Fruit fly (Drosophila melanogaster) whole organism, prepupa: ENCODE measurements around the gene CG31459.
A peak's percentile ranks its signal among the peaks of the same experiment; 100 is the strongest.

Experiments used
- Blimp-1 ChIP-seq: fragments of 200-800 bp; sonication (Bioruptor generic); optimal IDR thresholded peaks from 3 replicates; lab custom pipeline; 2017; ENCODE audit warnings: missing biosample characterization, missing genetic modification characterization, mild to moderate bottlenecking, moderate library complexity, missing genetic modification reagents
- CG10669 ChIP-seq: fragments of 200-800 bp; sonication (Bioruptor generic); optimal IDR thresholded peaks from 3 replicates; lab custom pipeline; 2018; ENCODE audit warnings: missing biosample characterization, mild to moderate bottlenecking, missing genetic modification characterization, moderate library complexity
- CG11762 ChIP-seq: fragments of 200-800 bp; sonication (Bioruptor generic); optimal IDR thresholded peaks from 3 replicates; lab custom pipeline; 2016; ENCODE audit warnings: missing biosample characterization, missing genetic modification characterization; ENCODE audit not compliant: insufficient read depth
- CG11902 ChIP-seq: fragments of 200-800 bp; sonication (Bioruptor generic); optimal IDR thresholded peaks from 3 replicates; lab custom pipeline; 2016; ENCODE audit warnings: missing biosample characterization, missing genetic modification characterization
- CG15336 ChIP-seq: fragments of 200-800 bp; sonication (Bioruptor generic); IDR thresholded peaks from 2 replicates; pipeline ENCODE4 v1.3.6; 2022; ENCODE audit warnings: missing biosample characterization, missing genetic modification characterization
- CG1621 ChIP-seq: fragments of 200-800 bp; sonication (Bioruptor generic); optimal IDR thresholded peaks from 3 replicates; lab custom pipeline; 2018; ENCODE audit warnings: missing biosample characterization, mild to moderate bottlenecking, missing genetic modification characterization
- CG3032 ChIP-seq: fragments of 200-800 bp; optimal IDR thresholded peaks from 2 replicates; lab custom pipeline; 2019; ENCODE audit warnings: missing biosample characterization, mild to moderate bottlenecking, missing genetic modification characterization, moderate library complexity
- CG31627 ChIP-seq: fragments of 200-800 bp; sonication (Bioruptor generic); optimal IDR thresholded peaks from 3 replicates; lab custom pipeline; 2016; ENCODE audit warnings: missing biosample characterization, missing genetic modification characterization
- CG34406 ChIP-seq: fragments of 200-800 bp; sonication (Bioruptor generic); optimal IDR thresholded peaks from 3 replicates; lab custom pipeline; 2016; ENCODE audit warnings: missing biosample characterization, missing genetic modification characterization
- CG3919 ChIP-seq: fragments of 200-800 bp; sonication (Bioruptor generic); optimal IDR thresholded peaks from 3 replicates; lab custom pipeline; 2016; ENCODE audit warnings: missing biosample characterization, missing genetic modification characterization
- CG6163 ChIP-seq: fragments of 200-800 bp; sonication (Bioruptor generic); IDR thresholded peaks from 3 replicates; pipeline ENCODE4 v1.3.6; 2022; ENCODE audit warnings: missing biosample characterization, missing genetic modification characterization
- CG6792 ChIP-seq: fragments of 200-800 bp; sonication (Bioruptor generic); optimal IDR thresholded peaks from 3 replicates; lab custom pipeline; 2016; ENCODE audit warnings: missing biosample characterization, missing genetic modification characterization
- CG6808 ChIP-seq: fragments of 200-800 bp; sonication (Bioruptor generic); optimal IDR thresholded peaks from 3 replicates; lab custom pipeline; 2017; ENCODE audit warnings: missing biosample characterization, missing genetic modification characterization, mild to moderate bottlenecking, moderate library complexity, missing genetic modification reagents
- CG6854 ChIP-seq: fragments of 200-800 bp; sonication (Bioruptor generic); optimal IDR thresholded peaks from 2 replicates; lab custom pipeline; 2017; ENCODE audit warnings: missing biosample characterization, mild to moderate bottlenecking, missing genetic modification characterization
- CG7368 ChIP-seq: fragments of 200-800 bp; sonication (Bioruptor generic); optimal IDR thresholded peaks from 3 replicates; lab custom pipeline; 2016; ENCODE audit warnings: missing biosample characterization, missing genetic modification characterization
- CG8119 ChIP-seq: fragments of 200-800 bp; sonication (Bioruptor generic); IDR thresholded peaks from 3 replicates; pipeline ENCODE4 v1.3.6; 2022; ENCODE audit warnings: missing biosample characterization, missing genetic modification characterization
- CG8319 ChIP-seq: fragments of 200-800 bp; sonication (Bioruptor generic); optimal IDR thresholded peaks from 3 replicates; lab custom pipeline; 2016; ENCODE audit warnings: missing biosample characterization, missing genetic modification characterization
- CG8632 ChIP-seq: fragments of 200-800 bp; sonication (Bioruptor generic); optimal IDR thresholded peaks from 3 replicates; lab custom pipeline; 2016; ENCODE audit warnings: missing biosample characterization, missing genetic modification characterization
- CG9139 ChIP-seq: fragments of 200-800 bp; sonication (Bioruptor generic); optimal IDR thresholded peaks from 3 replicates; lab custom pipeline; 2017; ENCODE audit warnings: missing biosample characterization, mild to moderate bottlenecking, missing genetic modification characterization
- Eip75B ChIP-seq: fragments of 200-800 bp; sonication (Bioruptor generic); optimal IDR thresholded peaks from 3 replicates; lab custom pipeline; 2016; ENCODE audit warnings: missing biosample characterization, missing genetic modification characterization
- Ets96B ChIP-seq: fragments of 200-800 bp; optimal IDR thresholded peaks from 2 replicates; lab custom pipeline; 2019; ENCODE audit warnings: missing biosample characterization, mild to moderate bottlenecking, missing genetic modification characterization, moderate library complexity
- Gug ChIP-seq: fragments of 200-800 bp; sonication (Bioruptor generic); IDR thresholded peaks from 2 replicates; pipeline ENCODE4 v1.3.6; 2022; ENCODE audit warnings: missing biosample characterization, missing genetic modification characterization
- Hr38 ChIP-seq: sonication (Bioruptor generic); optimal IDR thresholded peaks from 2 replicates; lab custom pipeline; 2016; ENCODE audit warnings: missing biosample characterization, missing genetic modification characterization
- Hr4 ChIP-seq: fragments of 200-800 bp; sonication (Bioruptor generic); optimal IDR thresholded peaks from 3 replicates; lab custom pipeline; 2016; ENCODE audit warnings: missing biosample characterization, missing genetic modification characterization
- Lpt ChIP-seq: fragments of 200-800 bp; sonication (Bioruptor generic); optimal IDR thresholded peaks from 3 replicates; lab custom pipeline; 2016; ENCODE audit warnings: missing biosample characterization, missing genetic modification characterization
- Met ChIP-seq: fragments of 200-800 bp; sonication (Bioruptor generic); optimal IDR thresholded peaks from 3 replicates; lab custom pipeline; 2016; ENCODE audit warnings: missing biosample characterization, missing genetic modification characterization
- OdsH ChIP-seq: fragments of 200-800 bp; sonication (Bioruptor generic); optimal IDR thresholded peaks from 3 replicates; lab custom pipeline; 2016; ENCODE audit warnings: missing biosample characterization, missing genetic modification characterization
- Smox ChIP-seq: fragments of 200-800 bp; sonication (Bioruptor generic); optimal IDR thresholded peaks from 3 replicates; lab custom pipeline; 2016; ENCODE audit warnings: missing biosample characterization, missing genetic modification characterization
- Sox102F ChIP-seq: fragments of 200-800 bp; sonication (Bioruptor generic); optimal IDR thresholded peaks from 2 replicates; lab custom pipeline; 2016; ENCODE audit warnings: missing biosample characterization, mild to moderate bottlenecking, missing genetic modification characterization
- Sox14 ChIP-seq: fragments of 200-800 bp; sonication (Bioruptor generic); optimal IDR thresholded peaks from 3 replicates; lab custom pipeline; 2016; ENCODE audit warnings: missing biosample characterization, missing genetic modification characterization
- achi ChIP-seq: fragments of 200-800 bp; sonication (Bioruptor generic); optimal IDR thresholded peaks from 3 replicates; lab custom pipeline; 2016; ENCODE audit warnings: missing biosample characterization, missing genetic modification characterization
- acj6 ChIP-seq: fragments of 200-800 bp; sonication (Bioruptor generic); optimal IDR thresholded peaks from 3 replicates; lab custom pipeline; 2016; ENCODE audit warnings: missing biosample characterization, missing genetic modification characterization
- eg ChIP-seq: fragments of 200-800 bp; sonication (Bioruptor generic); IDR thresholded peaks from 3 replicates; pipeline ENCODE4 v1.3.6; 2022; ENCODE audit warnings: missing biosample characterization, missing genetic modification characterization
- fd85E ChIP-seq: fragments of 200-800 bp; sonication (Bioruptor generic); optimal IDR thresholded peaks from 3 replicates; lab custom pipeline; 2016; ENCODE audit warnings: missing biosample characterization, missing genetic modification characterization
- lz ChIP-seq: fragments of 200-800 bp; sonication (Bioruptor generic); optimal IDR thresholded peaks from 3 replicates; lab custom pipeline; 2016; ENCODE audit warnings: missing biosample characterization, missing genetic modification characterization
- net ChIP-seq: fragments of 200-800 bp; sonication (Bioruptor generic); optimal IDR thresholded peaks from 3 replicates; lab custom pipeline; 2016; ENCODE audit warnings: missing biosample characterization, missing genetic modification characterization
- pdm3 ChIP-seq: fragments of 200-800 bp; sonication (Bioruptor generic); optimal IDR thresholded peaks from 3 replicates; lab custom pipeline; 2016; ENCODE audit warnings: missing biosample characterization, missing genetic modification characterization
- salr ChIP-seq, 2 experiments: fragments of 200-800 bp; sonication (Bioruptor generic); optimal IDR thresholded peaks; 3 replicates each; lab custom pipeline; 2016 to 2018; ENCODE audit warnings: missing biosample characterization in 2 of 2, missing genetic modification characterization in 2 of 2, mild to moderate bottlenecking in 1 of 2
- spab ChIP-seq: fragments of 200-800 bp; sonication (Bioruptor generic); optimal IDR thresholded peaks from 2 replicates; lab custom pipeline; 2017; ENCODE audit warnings: missing biosample characterization, mild to moderate bottlenecking, missing genetic modification characterization, missing genetic modification reagents
- ss ChIP-seq, 2 experiments: fragments of 200-800 bp; sonication (Bioruptor generic); optimal IDR thresholded peaks; 2 replicates in 1 of 2; 3 replicates in 1 of 2; lab custom pipeline; 2017 to 2018; ENCODE audit warnings: mild to moderate bottlenecking in 2 of 2, missing biosample characterization in 2 of 2, missing genetic modification characterization in 2 of 2, moderate library complexity in 1 of 2
- vri ChIP-seq: fragments of 200-800 bp; sonication (Bioruptor generic); optimal IDR thresholded peaks from 3 replicates; lab custom pipeline; 2016; ENCODE audit warnings: missing biosample characterization, mild to moderate bottlenecking, missing genetic modification characterization

The CG31459 gene

dm6 chr3R:19863979-19864775, 23.5 kb downstream of the CG31459 start, which contains the start of the genes CG4572 and CG4686 (continued):
- TF ChIP-seq CG3919 (GFP tag; lab: Kevin White, UChicago) (peak; percentile 80), Hr38 (GFP tag; lab: Kevin White, UChicago) (no peak), CG31627 (peak; percentile 90), Smox (GFP tag; lab: Kevin White, UChicago) (peak; percentile 82), pdm3 (GFP tag; lab: Kevin White, UChicago) (peak; percentile 85), vri (GFP tag; lab: Kevin White, UChicago) (peak; percentile 59), achi (peak; percentile 86), Sox102F (peak; percentile 83), Hr4 (GFP tag; lab: Kevin White, UChicago) (peak; percentile 86), ss (GFP tag; optimal IDR thresholded peaks at IDR 0.05; lab: Kevin White, UChicago) (peak in 1 of 2 experiments; percentile 39), CG15336 (GFP tag; lab: Robert Waterston, UW) (peak; percentile 71), CG9139 (GFP tag; lab: Kevin White, UChicago) (peak; percentile 57), Lpt (GFP tag; lab: Kevin White, UChicago) (peak; percentile 70), net (GFP tag; lab: Kevin White, UChicago) (peak; percentile 75), CG7368 (GFP tag; lab: Kevin White, UChicago) (peak; percentile 61), CG3032 (tag; lab: Kevin White, UChicago) (peak; percentile 89), fd85E (peak; percentile 62), CG1621 (tag; lab: Kevin White, UChicago) (peak; percentile 26), Eip75B (GFP tag; lab: Kevin White, UChicago) (peak; percentile 80), CG8632 (GFP tag; lab: Kevin White, UChicago) (peak; percentile 67)

DNA sequence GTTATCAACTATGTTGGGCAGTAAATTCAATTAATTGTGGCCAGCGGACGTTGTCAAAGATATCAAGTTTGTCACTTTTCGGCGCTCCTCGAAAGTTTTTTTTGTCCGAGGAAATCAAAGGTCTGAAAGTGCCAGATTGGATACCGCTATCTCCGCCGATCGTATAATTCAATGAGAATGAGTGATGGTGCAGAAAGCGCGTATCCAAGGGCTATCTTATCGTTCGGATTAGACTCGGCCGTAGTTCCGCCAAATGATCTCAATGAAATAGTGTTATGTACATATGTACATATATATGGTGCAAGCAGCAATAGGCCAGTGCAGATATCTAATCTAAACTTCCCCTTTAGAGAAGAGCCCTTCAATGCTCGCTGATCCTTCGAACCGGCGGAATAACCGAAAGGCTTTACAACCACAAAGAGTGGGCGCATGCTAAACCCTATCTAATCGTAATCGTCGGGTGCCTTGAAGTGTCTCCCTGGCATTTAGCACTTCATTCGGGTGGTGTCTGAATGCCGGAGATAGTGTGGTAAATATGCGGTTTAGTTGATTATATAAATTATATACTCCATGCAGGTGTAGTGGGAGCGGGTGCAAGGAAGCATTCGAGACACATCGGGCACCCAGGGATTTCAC, 32.6 kb downstream of the CG31459 start:
- TF ChIP-seq salr (GFP tag; optimal IDR thresholded peaks at IDR 0.05; lab: Kevin White, UChicago) (no peak), CG6808 (GFP tag; lab: Kevin White, UChicago) (no peak), CG11902 (no peak)
- TF ChIP-seq, all 60 proteins: peak for 0

DNA sequence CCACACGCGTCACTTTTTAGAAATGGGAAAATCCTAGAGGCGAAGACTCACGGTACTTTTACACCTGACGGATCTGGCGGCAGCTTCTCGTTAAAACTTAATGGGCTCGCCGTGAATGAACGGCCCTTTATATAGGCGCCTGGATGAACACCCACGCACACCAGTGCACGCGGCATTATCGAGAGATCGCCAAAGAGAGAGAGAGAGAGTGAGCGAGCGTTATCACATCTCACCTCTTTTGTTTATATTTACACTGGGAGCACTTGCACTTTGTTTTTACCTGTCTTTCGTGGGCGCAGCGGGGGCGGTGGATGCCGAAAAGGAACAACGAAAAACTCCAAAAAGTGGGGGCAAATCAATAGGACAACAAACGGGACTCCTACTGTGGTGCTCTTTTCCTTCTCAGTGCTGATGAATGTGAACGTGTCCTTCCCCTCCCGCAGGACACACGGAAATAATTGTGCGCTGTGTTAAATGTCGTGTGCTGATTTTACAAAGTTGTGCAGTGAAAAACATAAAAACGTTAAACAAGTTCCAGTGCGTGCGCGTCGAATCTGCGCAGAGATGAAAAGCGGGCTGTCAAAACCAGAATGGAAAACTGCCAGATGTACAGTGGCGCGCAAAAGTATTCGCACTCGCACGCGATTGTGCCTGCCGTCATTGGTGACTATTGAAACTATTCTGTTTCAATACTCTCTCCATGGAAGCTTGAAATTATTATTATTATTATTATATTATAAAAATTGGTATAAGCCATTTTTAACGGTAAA, 34.7 kb downstream of the CG31459 start, which contains the start of gene Mrp5:
Mrp5 (minus strand) TSS at position 561 of the 770 bp plus-strand sequence.
- TF ChIP-seq CG6792 (GFP tag; lab: Kevin White, UChicago) (peak; percentile 27), CG6854 (peak; percentile 66), Sox102F (peak; percentile 11), vri (GFP tag; lab: Kevin White, UChicago) (peak; percentile 23), CG34406 (GFP tag; lab: Kevin White, UChicago) (peak; percentile 32), fd85E (no peak), CG9139 (GFP tag; lab: Kevin White, UChicago) (peak; percentile 61), Smox (GFP tag; lab: Kevin White, UChicago) (no peak), achi (peak; percentile 82), Gug (GFP tag; lab: Robert Waterston, UW) (peak; percentile 43; the same call in 1 of the 2 replicates), CG8119 (GFP tag; lab: Robert Waterston, UW) (peak; percentile 41; the same call in 1 of the 3 replicates), CG8319 (peak; percentile 1), net (GFP tag; lab: Kevin White, UChicago) (peak; percentile 36), CG1621 (tag; lab: Kevin White, UChicago) (peak; percentile 59), eg (GFP tag; lab: Robert Waterston, UW) (peak; percentile 48; the same call in 2 of the 3 replicates), Sox14 (GFP tag; lab: Kevin White, UChicago) (peak; percentile 58), CG10669 (peak; percentile 35), Met (peak; percentile 6), spab (no peak), CG6163 (GFP tag; lab: Robert Waterston, UW) (peak; percentile 60), pdm3 (GFP tag; lab: Kevin White, UChicago) (peak; percentile 30), Ets96B (no peak), CG31627 (peak; percentile 13), CG8632 (GFP tag; lab: Kevin White, UChicago) (peak; percentile 51), lz (peak; percentile 23), acj6 (GFP tag; lab: Kevin White, UChicago) (peak; percentile 26), ss (GFP tag; optimal IDR thresholded peaks at IDR 0.05; lab: Kevin White, UChicago) (peak; percentile 42 to 71), Blimp-1 (GFP tag; lab: Kevin White, UChicago) (no peak), OdsH (GFP tag; lab: Kevin White, UChicago) (peak; percentile 53), CG11762 (GFP tag; lab: Kevin White, UChicago) (no peak)
